Fruit fly (Drosophila melanogaster) whole organism, embryonic: Measurements from ENCODE around the gene CG14401.

ENCODE experiments used
- Abd-B ChIP-seq: fragments of 200-800 bp; sonication (Bioruptor generic); optimal IDR thresholded peaks from 2 replicates; lab custom pipeline; 2018; ENCODE audit warnings: missing biosample characterization, mild to moderate bottlenecking, missing genetic modification characterization, moderate library complexity
- CG10462 ChIP-seq: fragments of 200-800 bp; sonication (Bioruptor generic); optimal IDR thresholded peaks from 2 replicates; lab custom pipeline; 2016; ENCODE audit warnings: missing biosample characterization, missing genetic modification characterization
- CG13296 ChIP-seq: fragments of 200-800 bp; sonication (Bioruptor generic); optimal IDR thresholded peaks from 3 replicates; lab custom pipeline; 2018; ENCODE audit warnings: missing biosample characterization, mild to moderate bottlenecking, missing genetic modification characterization
- CG13424 ChIP-seq: fragments of 200-800 bp; sonication (Bioruptor generic); optimal IDR thresholded peaks from 2 replicates; lab custom pipeline; 2019; ENCODE audit warnings: missing biosample characterization, mild to moderate bottlenecking, missing genetic modification characterization, moderate library complexity
- CG13775 ChIP-seq: fragments of 200-800 bp; sonication (Bioruptor generic); optimal IDR thresholded peaks from 3 replicates; lab custom pipeline; 2017; ENCODE audit warnings: missing biosample characterization, mild to moderate bottlenecking, missing genetic modification characterization
- CG1529 ChIP-seq: fragments of 200-800 bp; sonication (Bioruptor generic); optimal IDR thresholded peaks from 3 replicates; lab custom pipeline; 2018; ENCODE audit warnings: missing biosample characterization, missing genetic modification characterization
- CG16813 ChIP-seq: fragments of 200-800 bp; sonication (Bioruptor generic); IDR thresholded peaks from 3 replicates; pipeline ENCODE4 v1.3.6; 2022; ENCODE audit warnings: missing biosample characterization, missing genetic modification characterization; ENCODE audit not compliant: partially characterized antibody
- CG16815 ChIP-seq: fragments of 200-800 bp; sonication (Bioruptor generic); optimal IDR thresholded peaks from 3 replicates; lab custom pipeline; 2017; ENCODE audit warnings: missing biosample characterization, mild to moderate bottlenecking, missing genetic modification characterization
- CG17186 ChIP-seq: fragments of 200-800 bp; sonication (Bioruptor generic); optimal IDR thresholded peaks from 3 replicates; lab custom pipeline; 2017; ENCODE audit warnings: missing biosample characterization, missing genetic modification reagents, missing genetic modification characterization
- CG17361 ChIP-seq: fragments of 200-800 bp; sonication (Bioruptor generic); IDR thresholded peaks from 3 replicates; pipeline ENCODE4 v1.3.6; 2022; ENCODE audit warnings: missing biosample characterization, missing genetic modification characterization
- CG17829 ChIP-seq: fragments of 200-800 bp; optimal IDR thresholded peaks from 2 replicates; lab custom pipeline; 2019; ENCODE audit warnings: missing biosample characterization, mild to moderate bottlenecking, missing genetic modification characterization, moderate library complexity
- CG17912 ChIP-seq: fragments of 200-800 bp; sonication (Bioruptor generic); optimal IDR thresholded peaks from 2 replicates; lab custom pipeline; 2018; ENCODE audit warnings: missing biosample characterization, mild to moderate bottlenecking, missing genetic modification characterization
- CG3995 ChIP-seq: fragments of 200-800 bp; sonication (Bioruptor generic); optimal IDR thresholded peaks from 3 replicates; lab custom pipeline; 2016; ENCODE audit warnings: missing biosample characterization, missing genetic modification characterization
- CG4282 ChIP-seq: fragments of 200-800 bp; sonication (Bioruptor generic); optimal IDR thresholded peaks from 2 replicates; lab custom pipeline; 2016; ENCODE audit warnings: missing biosample characterization, missing genetic modification characterization
- CG6272 ChIP-seq: fragments of 200-800 bp; sonication (Bioruptor generic); IDR thresholded peaks from 2 replicates; pipeline ENCODE4 v1.3.6; 2022; ENCODE audit warnings: missing biosample characterization, missing genetic modification characterization
- CG6683 ChIP-seq: fragments of 200-800 bp; sonication (Bioruptor generic); optimal IDR thresholded peaks from 2 replicates; lab custom pipeline; 2017; ENCODE audit warnings: missing biosample characterization, mild to moderate bottlenecking, missing genetic modification characterization, missing genetic modification reagents
- CG7745 ChIP-seq: fragments of 200-800 bp; sonication (Bioruptor generic); optimal IDR thresholded peaks from 2 replicates; lab custom pipeline; 2018; ENCODE audit warnings: missing biosample characterization, mild to moderate bottlenecking, missing genetic modification characterization, moderate library complexity
- CG8388 ChIP-seq: fragments of 200-800 bp; sonication (Bioruptor generic); optimal IDR thresholded peaks from 2 replicates; lab custom pipeline; 2019; ENCODE audit warnings: missing biosample characterization, mild to moderate bottlenecking, missing genetic modification characterization, moderate library complexity
- CG9215 ChIP-seq: fragments of 200-800 bp; sonication (Bioruptor generic); IDR thresholded peaks from 2 replicates; pipeline ENCODE4 v1.3.6; 2022; ENCODE audit warnings: missing biosample characterization, missing genetic modification characterization
- CG9437 ChIP-seq: fragments of 200-800 bp; sonication (Bioruptor generic); optimal IDR thresholded peaks from 2 replicates; lab custom pipeline; 2018; ENCODE audit warnings: missing biosample characterization, mild to moderate bottlenecking, missing genetic modification characterization
- CG9609 ChIP-seq: fragments of 200-800 bp; sonication (Bioruptor generic); optimal IDR thresholded peaks from 3 replicates; lab custom pipeline; 2016; ENCODE audit warnings: missing biosample characterization, missing genetic modification characterization
- CG9817 ChIP-seq: fragments of 200-800 bp; sonication (Bioruptor generic); optimal IDR thresholded peaks from 2 replicates; lab custom pipeline; 2018; ENCODE audit warnings: missing biosample characterization, mild to moderate bottlenecking, missing genetic modification characterization, moderate library complexity
- CkIIα-i1 ChIP-seq: fragments of 200-800 bp; sonication (Bioruptor generic); IDR thresholded peaks from 2 replicates; pipeline ENCODE4 v1.3.6; 2022; ENCODE audit warnings: missing biosample characterization, missing genetic modification characterization
- Dek ChIP-seq: fragments of 200-800 bp; sonication (Bioruptor generic); optimal IDR thresholded peaks from 3 replicates; lab custom pipeline; 2019; ENCODE audit warnings: missing biosample characterization, mild to moderate bottlenecking, missing genetic modification characterization, moderate library complexity
- HLH3B ChIP-seq: fragments of 200-800 bp; sonication (Bioruptor generic); IDR thresholded peaks from 2 replicates; pipeline ENCODE4 v1.3.6; 2022; ENCODE audit warnings: missing biosample characterization, missing genetic modification characterization
- HLH54F ChIP-seq: fragments of 200-800 bp; sonication (Bioruptor generic); optimal IDR thresholded peaks from 3 replicates; lab custom pipeline; 2016; ENCODE audit warnings: missing biosample characterization, missing genetic modification characterization
- MBD-R2 ChIP-seq: fragments of 200-800 bp; sonication (Bioruptor generic); IDR thresholded peaks from 2 replicates; pipeline ENCODE4 v1.3.6; 2022; ENCODE audit warnings: missing biosample characterization, missing genetic modification characterization
- NC2α ChIP-seq: fragments of 200-800 bp; sonication (Bioruptor generic); optimal IDR thresholded peaks from 2 replicates; lab custom pipeline; 2016; ENCODE audit warnings: missing biosample characterization, missing genetic modification characterization
- Opbp ChIP-seq: fragments of 200-800 bp; sonication (Bioruptor generic); IDR thresholded peaks from 3 replicates; pipeline ENCODE4 v1.3.6; 2022; ENCODE audit warnings: missing biosample characterization, missing genetic modification characterization; ENCODE audit not compliant: partially characterized antibody
- Sox102F ChIP-seq: fragments of 200-800 bp; sonication (Bioruptor generic); optimal IDR thresholded peaks from 2 replicates; lab custom pipeline; 2018; ENCODE audit warnings: missing biosample characterization, mild to moderate bottlenecking, missing genetic modification characterization, moderate library complexity
- Stat92E ChIP-seq, 3 experiments: fragments of >200 bp in 2 of 3; fragments of 200-800 bp in 1 of 3; sonication (Bioruptor generic) in 1 of 3; optimal IDR thresholded peaks; 2 replicates each; lab custom pipeline; 2017 to 2019; ENCODE audit warnings: missing biosample characterization in 3 of 3, missing genetic modification characterization in 3 of 3, mild to moderate bottlenecking in 1 of 3, moderate library complexity in 1 of 3
- TFAM ChIP-seq: fragments of 200-800 bp; sonication (Bioruptor generic); optimal IDR thresholded peaks from 2 replicates; lab custom pipeline; 2017; ENCODE audit warnings: missing biosample characterization, missing genetic modification characterization, inconsistent platforms
- Xrp1 ChIP-seq: fragments of 200-800 bp; sonication (Bioruptor generic); IDR thresholded peaks from 2 replicates; pipeline ENCODE4 v1.3.6; 2022; ENCODE audit warnings: missing biosample characterization, missing genetic modification characterization
- ase ChIP-seq: fragments of 200-800 bp; sonication (Bioruptor generic); IDR thresholded peaks from 3 replicates; pipeline ENCODE4 v1.3.6; 2022; ENCODE audit warnings: missing biosample characterization, missing genetic modification characterization
- bbx ChIP-seq: fragments of 200-800 bp; sonication (Bioruptor generic); IDR thresholded peaks from 2 replicates; pipeline ENCODE4 v1.3.6; 2022; ENCODE audit warnings: missing biosample characterization, missing genetic modification characterization; ENCODE audit not compliant: partially characterized antibody
- chif ChIP-seq, 2 experiments: fragments of 200-800 bp; sonication (Bioruptor generic); optimal IDR thresholded peaks; 3 replicates each; lab custom pipeline; 2016; ENCODE audit warnings: missing biosample characterization in 2 of 2, missing genetic modification characterization in 2 of 2
- chm ChIP-seq: fragments of 200-800 bp; sonication (Bioruptor generic); IDR thresholded peaks from 2 replicates; pipeline ENCODE4 v1.3.6; 2022; ENCODE audit warnings: missing biosample characterization, missing genetic modification characterization
- gfzf ChIP-seq: fragments of 200-800 bp; sonication (Bioruptor generic); optimal IDR thresholded peaks from 2 replicates; lab custom pipeline; 2016; ENCODE audit warnings: missing biosample characterization, mild to moderate bottlenecking, missing genetic modification characterization, moderate library complexity
- hbn ChIP-seq: fragments of 200-800 bp; sonication (Bioruptor generic); IDR thresholded peaks from 2 replicates; pipeline ENCODE4 v1.3.6; 2022; ENCODE audit warnings: missing biosample characterization, missing genetic modification characterization; ENCODE audit not compliant: partially characterized antibody
- ind ChIP-seq: fragments of 200-800 bp; sonication (Bioruptor generic); optimal IDR thresholded peaks from 3 replicates; lab custom pipeline; 2016; ENCODE audit warnings: missing biosample characterization, missing genetic modification characterization
- lov ChIP-seq, 2 experiments: fragments of 200-800 bp in 1 of 2; fragments of >200 bp in 1 of 2; sonication (Bioruptor generic) in 1 of 2; IDR thresholded peaks in 1 of 2; optimal IDR thresholded peaks in 1 of 2; 2 replicates in 1 of 2; 3 replicates in 1 of 2; pipeline versions ENCODE4 v1.3.6 to Lab custom; 2017 to 2022; ENCODE audit warnings: missing biosample characterization in 1 of 2, missing genetic modification characterization in 1 of 2
- onecut ChIP-seq: fragments of 200-800 bp; sonication (Bioruptor generic); IDR thresholded peaks from 2 replicates; pipeline ENCODE4 v1.3.6; 2022; ENCODE audit warnings: missing biosample characterization, missing genetic modification characterization
- pan ChIP-seq, 4 experiments: fragments of >200 bp in 3 of 4; fragments of 200-800 bp in 1 of 4; sonication (Bioruptor generic) in 1 of 4; optimal IDR thresholded peaks in 3 of 4; IDR thresholded peaks in 1 of 4; 2 replicates each; pipeline versions ENCODE4 v1.3.6 to Lab custom; 2017 to 2022; ENCODE audit warnings: missing biosample characterization in 2 of 4, missing genetic modification characterization in 2 of 4, mixed read lengths in 1 of 4
- pita ChIP-seq: fragments of 200-800 bp; sonication (Bioruptor generic); optimal IDR thresholded peaks from 2 replicates; lab custom pipeline; 2017; ENCODE audit warnings: missing biosample characterization, mild to moderate bottlenecking, missing genetic modification characterization
- schlank ChIP-seq: fragments of 200-800 bp; sonication (Bioruptor generic); optimal IDR thresholded peaks from 2 replicates; lab custom pipeline; 2018; ENCODE audit warnings: missing biosample characterization, mild to moderate bottlenecking, missing genetic modification characterization
- sd ChIP-seq: fragments of 200-800 bp; sonication (Bioruptor generic); optimal IDR thresholded peaks from 3 replicates; lab custom pipeline; 2018; ENCODE audit warnings: missing biosample characterization, mild to moderate bottlenecking, missing genetic modification characterization, moderate library complexity
- shn ChIP-seq: fragments of 200-800 bp; sonication (Bioruptor generic); optimal IDR thresholded peaks from 3 replicates; lab custom pipeline; 2016; ENCODE audit warnings: missing biosample characterization, missing genetic modification characterization
- tx ChIP-seq: fragments of 200-800 bp; sonication (Bioruptor generic); optimal IDR thresholded peaks from 2 replicates; lab custom pipeline; 2016; ENCODE audit warnings: missing biosample characterization, missing genetic modification characterization
- zfh1 ChIP-seq: fragments of 200-800 bp; sonication (Bioruptor generic); IDR thresholded peaks from 3 replicates; pipeline ENCODE4 v1.3.6; 2022; ENCODE audit warnings: missing biosample characterization, missing genetic modification characterization

Gene CG14401

dm6 chr2L:20918733-20919132, 49.1 kb downstream of the CG14401 start, which contains the start of the genes CG43739 and sky (continued):
- TF ChIP-seq pan (optimal IDR thresholded peaks at IDR 0.05; lab: Kevin White, UChicago) (no peak), pan (GFP tag; optimal IDR thresholded peaks at IDR 0.05 in 1 of 2, IDR thresholded peaks at IDR 0.05 in 1 of 2) (no peak), Dek (tag; lab: Kevin White, UChicago) (no peak), pita (GFP tag; lab: Kevin White, UChicago) (no peak), zfh1 (peak; percentile 58; the same call in 2 of the 3 replicates), schlank (tag; lab: Kevin White, UChicago) (no peak), tx (GFP tag; lab: Kevin White, UChicago) (no peak), CG6683 (GFP tag; lab: Kevin White, UChicago) (no peak), gfzf (GFP tag; lab: Kevin White, UChicago) (peak; percentile 41), Xrp1 (GFP tag; lab: Robert Waterston, UW) (no peak), sd (tag; lab: Kevin White, UChicago) (peak; percentile 100), CG1529 (GFP tag; lab: Kevin White, UChicago) (no peak), CG6272 (GFP tag; lab: Robert Waterston, UW) (peak; percentile 41; the same call in 1 of the 2 replicates), ase (GFP tag; lab: Robert Waterston, UW) (no peak), ind (GFP tag; lab: Kevin White, UChicago) (peak; percentile 1), CG8388 (GFP tag; lab: Kevin White, UChicago) (no peak), CG9215 (0 out of 2 replicates have a peak, but pooled peaks have one; percentile 17), chm (GFP tag; lab: Robert Waterston, UW) (peak; percentile 32; the same call in 1 of the 2 replicates), Abd-B (GFP tag; lab: Kevin White, UChicago) (peak; percentile 10), CG16815 (GFP tag; lab: Kevin White, UChicago) (no peak), CG17361 (GFP tag; lab: Robert Waterston, UW) (no peak; the same call in 2 of the 3 replicates), lov (optimal IDR thresholded peaks at IDR 0.05; lab: Kevin White, UChicago) (no peak), lov (GFP tag; IDR thresholded peaks at IDR 0.05; lab: Robert Waterston, UW) (0 out of 3 replicates have a peak, but pooled peaks have one; percentile 22), chif (GFP tag; optimal IDR thresholded peaks at IDR 0.05; lab: Kevin White, UChicago) (peak in 1 of 2 experiments; percentile 13), CkIIα-i1 (no peak), CG17829 (peak; percentile 36), Sox102F (no peak), hbn (peak; percentile 90), CG9609 (GFP tag; lab: Kevin White, UChicago) (peak; percentile 31), onecut (GFP tag; lab: Robert Waterston, UW) (0 out of 2 replicates have a peak, but pooled peaks have one; percentile 10), CG10462 (GFP tag; lab: Kevin White, UChicago) (no peak), CG9437 (peak; percentile 89), TFAM (GFP tag; lab: Kevin White, UChicago) (no peak), CG13424 (tag; lab: Kevin White, UChicago) (no peak), CG13775 (GFP tag; lab: Kevin White, UChicago) (no peak), shn (GFP tag; lab: Kevin White, UChicago) (peak; percentile 37), CG17186 (peak; percentile 86), NC2α (no peak), CG13296 (GFP tag; lab: Kevin White, UChicago) (no peak), bbx (GFP tag; lab: Robert Waterston, UW) (peak; percentile 95), CG3995 (peak; percentile 36), CG4282 (GFP tag; lab: Kevin White, UChicago) (no peak), HLH54F (GFP tag; lab: Kevin White, UChicago) (peak; percentile 50), CG16813 (GFP tag; lab: Robert Waterston, UW) (peak; percentile 87), Stat92E (GFP tag; optimal IDR thresholded peaks at IDR 0.05; lab: Kevin White, UChicago) (no peak), MBD-R2 (peak; percentile 50), CG17912 (no peak), Opbp (GFP tag; lab: Robert Waterston, UW) (peak; percentile 85), CG7745 (no peak), CG9817 (tag; lab: Kevin White, UChicago) (no peak), HLH3B (peak; percentile 36; the same call in 1 of the 2 replicates)
